Worm (Caenorhabditis elegans) whole organism, young adult: ENCODE data around the gene try-4.

Experiments
- B0035.1 ChIP-seq: sonication (generic microtip); optimal IDR thresholded peaks from 2 replicates; lab custom pipeline; 2016; ENCODE audit warnings: missing genetic modification characterization, mild to moderate bottlenecking, missing compliant biosample characterization, missing genotype, missing genetic modification reagents
- B0261.1 ChIP-seq: sonication (generic microtip); optimal IDR thresholded peaks from 2 replicates; lab custom pipeline; 2016; ENCODE audit warnings: mild to moderate bottlenecking, missing genetic modification characterization, moderate library complexity, missing compliant biosample characterization
- C06A6.2 ChIP-seq: fragments of 200-800 bp; sonication (Bioruptor generic); conservative IDR thresholded peaks from 2 replicates; pipeline ENCODE4 v1.3.6; 2022; ENCODE audit warnings: missing genetic modification characterization, missing compliant biosample characterization
- D2030.7 ChIP-seq: fragments of 200-800 bp; sonication (Bioruptor generic); IDR thresholded peaks from 2 replicates; pipeline ENCODE4 v1.3.6; 2022; ENCODE audit warnings: missing genetic modification reagents, missing genetic modification characterization, missing compliant biosample characterization
- F57C9.4 ChIP-seq: sonication (generic microtip); optimal IDR thresholded peaks from 2 replicates; lab custom pipeline; 2017; ENCODE audit warnings: mild to moderate bottlenecking, missing genetic modification characterization, missing compliant biosample characterization
- K11D2.4 ChIP-seq: fragments of 200-800 bp; sonication (Bioruptor generic); IDR thresholded peaks from 2 replicates; pipeline ENCODE4 v1.3.6; 2022; ENCODE audit warnings: missing genetic modification reagents, missing genetic modification characterization, missing compliant biosample characterization
- K12H6.12 ChIP-seq: fragments of 200-800 bp; sonication (Bioruptor generic); optimal IDR thresholded peaks from 2 replicates; lab custom pipeline; 2018; ENCODE audit warnings: mild to moderate bottlenecking, missing genetic modification characterization, missing compliant biosample characterization
- T07F8.4 ChIP-seq: sonication (generic microtip); optimal IDR thresholded peaks from 2 replicates; lab custom pipeline; 2016; ENCODE audit warnings: mild to moderate bottlenecking, missing genetic modification characterization, moderate library complexity, missing compliant biosample characterization
- Y53F4B.3 ChIP-seq: fragments of 200-800 bp; sonication (Bioruptor generic); IDR thresholded peaks from 2 replicates; pipeline ENCODE4 v1.3.6; 2022; ENCODE audit warnings: missing genetic modification reagents, missing genetic modification characterization, missing compliant biosample characterization
- akir-1 ChIP-seq: fragments of 200-800 bp; sonication (Bioruptor generic); optimal IDR thresholded peaks from 2 replicates; lab custom pipeline; 2018; ENCODE audit warnings: mild to moderate bottlenecking, missing genetic modification characterization, moderate library complexity, missing compliant biosample characterization
- attf-3 ChIP-seq: fragments of 200-800 bp; sonication (Bioruptor generic); conservative IDR thresholded peaks from 2 replicates; pipeline ENCODE4 v1.3.6; 2022; ENCODE audit warnings: missing genetic modification reagents, missing genetic modification characterization, missing compliant biosample characterization
- ceh-27 ChIP-seq: fragments of 200-800 bp; sonication (Bioruptor generic); optimal IDR thresholded peaks from 2 replicates; lab custom pipeline; 2018; ENCODE audit warnings: mild to moderate bottlenecking, missing genetic modification characterization, moderate library complexity, missing compliant biosample characterization
- ceh-91 ChIP-seq: fragments of 200-800 bp; sonication (Bioruptor generic); IDR thresholded peaks from 2 replicates; pipeline ENCODE4 v1.3.6; 2022; ENCODE audit warnings: missing genetic modification reagents, missing genetic modification characterization, missing compliant biosample characterization
- die-1 ChIP-seq: sonication (generic microtip); optimal IDR thresholded peaks from 2 replicates; lab custom pipeline; 2016; ENCODE audit warnings: missing genotype, mild to moderate bottlenecking, missing genetic modification characterization, missing compliant biosample characterization
- egl-18 ChIP-seq: fragments of 200-800 bp; sonication (Bioruptor generic); IDR thresholded peaks from 2 replicates; pipeline ENCODE4 v1.3.6; 2022; ENCODE audit warnings: missing genetic modification reagents, missing genetic modification characterization, missing compliant biosample characterization
- egl-44 ChIP-seq: fragments of 200-800 bp; sonication (Bioruptor generic); IDR thresholded peaks from 2 replicates; pipeline ENCODE4 v1.3.6; 2022; ENCODE audit warnings: missing genetic modification reagents, missing genetic modification characterization, missing compliant biosample characterization
- fkh-3 ChIP-seq: sonication (generic microtip); optimal IDR thresholded peaks from 2 replicates; lab custom pipeline; 2016; ENCODE audit warnings: mild to moderate bottlenecking, missing genetic modification characterization, missing compliant biosample characterization
- hmg-1.2 ChIP-seq: fragments of 200-800 bp; sonication (Bioruptor generic); IDR thresholded peaks from 2 replicates; pipeline ENCODE4 v1.3.6; 2022; ENCODE audit warnings: missing genetic modification reagents, missing genetic modification characterization, missing compliant biosample characterization
- hrde-1 ChIP-seq: sonication (generic microtip); optimal IDR thresholded peaks from 2 replicates; lab custom pipeline; 2016; ENCODE audit warnings: missing genetic modification characterization, mild to moderate bottlenecking, missing compliant biosample characterization, moderate library complexity, missing genotype, missing genetic modification reagents, borderline replicate concordance
- hsf-1 ChIP-seq: fragments of 200-800 bp; sonication (Bioruptor generic); IDR thresholded peaks from 2 replicates; pipeline ENCODE4 v1.3.6; 2022; ENCODE audit warnings: missing genetic modification reagents, missing genetic modification characterization, missing compliant biosample characterization
- let-526 ChIP-seq: fragments of 200-800 bp; sonication (Bioruptor generic); IDR thresholded peaks from 2 replicates; pipeline ENCODE4 v1.3.6; 2022; ENCODE audit warnings: missing genetic modification reagents, missing genetic modification characterization, missing compliant biosample characterization
- lin-35 ChIP-seq, 3 experiments: fragments of 150-350 bp in 2 of 3; sonication (generic microtip) in 1 of 3; optimal IDR thresholded peaks; 2 replicates each; lab custom pipeline; 2014 to 2018; ENCODE audit warnings: missing biosample characterization in 3 of 3, missing genetic modification characterization in 3 of 3, missing genetic modification reagents in 3 of 3
- lin-54 ChIP-seq: fragments of 200-800 bp; sonication (Bioruptor generic); optimal IDR thresholded peaks from 2 replicates; lab custom pipeline; 2018; ENCODE audit warnings: mild to moderate bottlenecking, missing genetic modification characterization, missing compliant biosample characterization
- lir-1 ChIP-seq: fragments of 200-800 bp; sonication (Bioruptor generic); conservative IDR thresholded peaks from 2 replicates; pipeline ENCODE4 v1.3.6; 2022; ENCODE audit warnings: missing genetic modification reagents, missing genetic modification characterization, missing compliant biosample characterization
- madf-8 ChIP-seq: fragments of 200-800 bp; sonication (Bioruptor generic); conservative IDR thresholded peaks from 2 replicates; pipeline ENCODE4 v1.3.6; 2022; ENCODE audit warnings: missing genetic modification reagents, missing genetic modification characterization, missing compliant biosample characterization
- mel-28 ChIP-seq: sonication (generic microtip); optimal IDR thresholded peaks from 2 replicates; lab custom pipeline; 2016; ENCODE audit warnings: borderline replicate concordance, mild to moderate bottlenecking, missing genetic modification characterization, missing compliant biosample characterization
- nfya-2 ChIP-seq: fragments of 200-800 bp; sonication (Bioruptor generic); IDR thresholded peaks from 2 replicates; pipeline ENCODE4 v1.3.6; 2022; ENCODE audit warnings: missing genetic modification reagents, missing genetic modification characterization, missing compliant biosample characterization
- nhr-179 ChIP-seq: sonication (generic microtip); optimal IDR thresholded peaks from 2 replicates; lab custom pipeline; 2016; ENCODE audit warnings: mild to moderate bottlenecking, missing genetic modification characterization, missing compliant biosample characterization
- nhr-27 ChIP-seq: fragments of 200-800 bp; sonication (Bioruptor generic); optimal IDR thresholded peaks from 2 replicates; lab custom pipeline; 2018; ENCODE audit warnings: mild to moderate bottlenecking, missing genetic modification characterization, moderate library complexity, missing compliant biosample characterization
- nhr-80 ChIP-seq: sonication (generic microtip); optimal IDR thresholded peaks from 2 replicates; lab custom pipeline; 2016; ENCODE audit warnings: missing genetic modification characterization, missing compliant biosample characterization
- pha-4 ChIP-seq: fragments of 150-350 bp; sonication (generic microtip); optimal IDR thresholded peaks from 2 replicates; lab custom pipeline; 2014; ENCODE audit warnings: missing biosample characterization, missing genetic modification reagents, missing genetic modification characterization
- repo-1 ChIP-seq: sonication (generic microtip); optimal IDR thresholded peaks from 2 replicates; lab custom pipeline; 2017; ENCODE audit warnings: mild to moderate bottlenecking, missing genetic modification characterization, missing compliant biosample characterization
- rpc-1 ChIP-seq, 2 experiments: fragments of 150-350 bp in 1 of 2; sonication (generic microtip) in 1 of 2; optimal IDR thresholded peaks; 2 replicates each; lab custom pipeline; 2014 to 2018; ENCODE audit warnings: missing biosample characterization in 1 of 2, missing genetic modification characterization in 1 of 2, missing genetic modification reagents in 1 of 2, missing genotype in 1 of 2
- snpc-1.1 ChIP-seq: sonication (generic microtip); optimal IDR thresholded peaks from 2 replicates; lab custom pipeline; 2017; ENCODE audit warnings: missing genetic modification characterization, mild to moderate bottlenecking, missing compliant biosample characterization, antibody characterized with exemption, moderate library complexity, missing genotype, missing genetic modification reagents; ENCODE audit not compliant: insufficient read depth
- snpc-3.4 ChIP-seq: sonication (generic microtip); optimal IDR thresholded peaks from 2 replicates; lab custom pipeline; 2017; ENCODE audit warnings: missing genetic modification characterization, mild to moderate bottlenecking, missing compliant biosample characterization, antibody characterized with exemption, moderate library complexity, missing genotype, missing genetic modification reagents
- sptf-2 ChIP-seq: fragments of 200-800 bp; sonication (Bioruptor generic); optimal IDR thresholded peaks from 2 replicates; lab custom pipeline; 2018; ENCODE audit warnings: mild to moderate bottlenecking, missing genetic modification characterization, missing compliant biosample characterization
- xnd-1 ChIP-seq: sonication (generic microtip); optimal IDR thresholded peaks from 2 replicates; lab custom pipeline; 2016; ENCODE audit warnings: missing genotype, missing genetic modification reagents, missing genetic modification characterization, missing compliant biosample characterization
- ztf-18 ChIP-seq: sonication (generic microtip); optimal IDR thresholded peaks from 2 replicates; lab custom pipeline; 2016; ENCODE audit warnings: missing genotype, mild to moderate bottlenecking, missing genetic modification characterization, missing compliant biosample characterization
- ztf-28 ChIP-seq: fragments of 200-800 bp; sonication (Bioruptor generic); IDR thresholded peaks from 2 replicates; pipeline ENCODE4 v1.3.6; 2022; ENCODE audit warnings: missing genetic modification reagents, missing genetic modification characterization, missing compliant biosample characterization
- ztf-3 ChIP-seq: fragments of 200-800 bp; sonication (Bioruptor generic); optimal IDR thresholded peaks from 2 replicates; lab custom pipeline; 2018; ENCODE audit warnings: mild to moderate bottlenecking, missing genetic modification characterization, missing compliant biosample characterization

Gene try-4

ce11 chrV:20904094-20904268, 43.0 kb upstream of the try-4 start, which contains the start of gene acs-12:
Gene acs-12, plus strand, starts transcription at chrV:20904169.
- TF ChIP-seq B0261.1: no peak
- no peak for TF ChIP-seq rpc-1 (optimal IDR thresholded peaks at IDR 0.05; lab: Kevin White, UChicago)
- no peak for TF ChIP-seq rpc-1 (tag; optimal IDR thresholded peaks at IDR 0.05; lab: Kevin White, UChicago)
- no peak for TF ChIP-seq ztf-28 (GFP tag; lab: Robert Waterston, UW)
- no peak for TF ChIP-seq egl-44 (GFP tag; lab: Robert Waterston, UW)
- no peak for TF ChIP-seq nhr-27
- no peak for TF ChIP-seq die-1 (tag; lab: Kevin White, UChicago)
- no peak for TF ChIP-seq snpc-3.4 (tag; lab: Kevin White, UChicago)
- TF ChIP-seq Y53F4B.3: no peak
- no peak for TF ChIP-seq xnd-1 (tag; lab: Kevin White, UChicago)
- no peak for TF ChIP-seq repo-1 (tag; lab: Kevin White, UChicago)
- TF ChIP-seq snpc-1.1 (tag; lab: Kevin White, UChicago): no peak
- TF ChIP-seq, all 124 proteins: peak for 0

- TF ChIP-seq hrde-1 (tag; lab: Kevin White, UChicago) (no peak), hmg-1.2 (peak; percentile 53; the same call in 1 of the 2 replicates), nhr-80 (tag; lab: Kevin White, UChicago) (peak; percentile 60)
- TF ChIP-seq, all 124 proteins: peak for 2
Observed at ce11 chrV:20903167-20904093, 42.5 kb upstream of the try-4 start, which contains the start of gene amx-3. Gene amx-3, minus strand, starts transcription at chrV:20903714.

DNA sequence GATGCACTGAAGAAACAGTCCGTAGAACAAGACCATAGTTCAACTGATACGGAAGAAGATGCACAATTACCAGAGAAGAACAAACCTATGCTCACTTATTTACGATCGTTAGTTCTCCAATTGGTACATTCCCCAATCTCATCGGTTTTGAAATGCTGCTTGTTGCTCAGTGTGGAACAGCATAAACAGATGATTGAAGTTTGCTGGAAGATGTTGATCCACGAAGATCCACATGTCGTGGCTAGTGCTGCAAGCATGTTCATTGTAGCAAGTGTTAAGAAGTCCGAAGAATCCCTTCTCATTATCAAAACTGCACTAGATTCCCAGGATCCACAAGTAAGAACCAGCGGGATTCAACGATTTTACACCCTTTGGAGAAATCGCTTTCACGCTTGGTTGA, 30.9 kb upstream of the try-4 start:
- TF ChIP-seq sptf-2 (GFP tag; lab: Kevin White, UChicago) (no peak), nfya-2 (GFP tag; lab: Robert Waterston, UW) (no peak), ceh-91 (GFP tag; lab: Robert Waterston, UW) (no peak), ztf-3 (GFP tag; lab: Kevin White, UChicago) (no peak), madf-8 (GFP tag; lab: Robert Waterston, UW) (no peak), pha-4 (tag; lab: Kevin White, UChicago) (no peak)

ce11 chrV:20879069-20879667, 18.2 kb upstream of the try-4 start, which contains the start of gene unc-80:
Gene unc-80, plus strand, starts transcription at chrV:20879601.
- TF ChIP-seq T07F8.4 (tag; lab: Kevin White, UChicago) (no peak), F57C9.4 (tag; lab: Kevin White, UChicago) (no peak), B0261.1 (no peak), C06A6.2 (GFP tag; lab: Robert Waterston, UW) (no peak), rpc-1 (optimal IDR thresholded peaks at IDR 0.05; lab: Kevin White, UChicago) (no peak), rpc-1 (tag; optimal IDR thresholded peaks at IDR 0.05; lab: Kevin White, UChicago) (no peak), let-526 (GFP tag; lab: Robert Waterston, UW) (no peak), K11D2.4 (GFP tag; lab: Robert Waterston, UW) (no peak), nfya-2 (GFP tag; lab: Robert Waterston, UW) (no peak), lin-35 (GFP tag; optimal IDR thresholded peaks at IDR 0.05; lab: Kevin White, UChicago) (peak in 1 of 3 experiments; percentile 44), nhr-179 (tag; lab: Kevin White, UChicago) (no peak), D2030.7 (GFP tag; lab: Robert Waterston, UW) (no peak), K12H6.12 (tag; lab: Kevin White, UChicago) (peak; percentile 47), hmg-1.2 (peak; percentile 58; the same call in 1 of the 2 replicates), lin-54 (GFP tag; lab: Kevin White, UChicago) (no peak), akir-1 (GFP tag; lab: Kevin White, UChicago) (no peak), ztf-18 (no peak), egl-18 (GFP tag; lab: Robert Waterston, UW) (no peak), mel-28 (tag; lab: Kevin White, UChicago) (no peak), hsf-1 (GFP tag; lab: Robert Waterston, UW) (no peak), B0035.1 (tag; lab: Kevin White, UChicago) (no peak), lir-1 (GFP tag; lab: Robert Waterston, UW) (no peak), attf-3 (GFP tag; lab: Robert Waterston, UW) (no peak), ceh-27 (GFP tag; lab: Kevin White, UChicago) (no peak), fkh-3 (no peak)
